ENCODE assay signal across 1 fruit fly cellular context in the genomic region with DNA sequence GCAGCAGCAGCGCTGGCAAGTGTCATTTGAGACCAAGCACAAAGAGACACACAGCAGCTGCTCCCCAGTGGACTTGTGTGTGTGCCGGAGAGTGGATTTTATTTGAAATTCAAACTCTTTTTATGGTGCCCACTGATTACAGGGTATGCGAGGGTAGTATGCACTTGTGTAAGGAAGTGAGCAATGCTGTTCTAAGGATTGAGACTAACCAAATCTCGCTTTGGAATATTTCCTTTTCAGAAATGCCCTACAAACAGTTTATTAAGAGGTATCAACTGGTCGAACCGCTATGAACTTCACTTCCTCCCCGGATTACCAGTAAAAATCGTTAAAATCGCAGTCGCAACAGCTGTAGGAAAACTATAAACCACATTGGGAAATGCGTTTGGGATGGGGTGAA.
A peak's percentile ranks its signal among the peaks of the same experiment; 100 is the strongest.
TF ChIP-seq lines count a peak whose summit lies in the region.

No protein-coding gene starts in this region.

TF ChIP-seq in whole organism, embryonic, 481 proteins besides CTCF, POLR2A, EP300 and RAD21 (continued from another document and continues in another):
- peak; percentile 90 for TF ChIP-seq CG32767 (GFP tag; IDR thresholded peaks at IDR 0.05; lab: Robert Waterston, UW)
- peak; percentile 90 for TF ChIP-seq zen (tag; optimal IDR thresholded peaks at IDR 0.05; lab: Kevin White, UChicago)
- TF ChIP-seq CG4730 (GFP tag; IDR thresholded peaks at IDR 0.05; lab: Robert Waterston, UW) = peak; percentile 89
- TF ChIP-seq CG6254 (GFP tag; optimal IDR thresholded peaks at IDR 0.05; lab: Kevin White, UChicago) = peak; percentile 86
- TF ChIP-seq CG30020 (tag; optimal IDR thresholded peaks at IDR 0.05; lab: Kevin White, UChicago) = peak; percentile 54
- peak; percentile 95 for TF ChIP-seq Mes4 (GFP tag; optimal IDR thresholded peaks at IDR 0.05; lab: Kevin White, UChicago)
- TF ChIP-seq CG8089 (GFP tag; optimal IDR thresholded peaks at IDR 0.05; lab: Kevin White, UChicago) = peak; percentile 96
- TF ChIP-seq bbx (GFP tag; IDR thresholded peaks at IDR 0.05; lab: Robert Waterston, UW; ENCODE audit: partially characterized antibody) = no peak
- no peak for TF ChIP-seq CG8478 (optimal IDR thresholded peaks at IDR 0.05; lab: Kevin White, UChicago)
- peak; percentile 25 for TF ChIP-seq Hey (tag; optimal IDR thresholded peaks at IDR 0.05; lab: Kevin White, UChicago)
- TF ChIP-seq fd3F (GFP tag; optimal IDR thresholded peaks at IDR 0.05; lab: Kevin White, UChicago) = peak; percentile 50
- TF ChIP-seq Dbx (GFP tag; IDR thresholded peaks at IDR 0.05; lab: Robert Waterston, UW) = 0 out of 3 replicates have a peak, but pooled peaks have one; percentile 43
- TF ChIP-seq CG12236 (GFP tag; optimal IDR thresholded peaks at IDR 0.05; lab: Kevin White, UChicago) = peak; percentile 95
- TF ChIP-seq MBD-R2 (GFP tag; IDR thresholded peaks at IDR 0.05; lab: Robert Waterston, UW) = peak; percentile 60; the same call in 1 of the 2 replicates
- TF ChIP-seq org-1 (GFP tag; optimal IDR thresholded peaks at IDR 0.05; lab: Kevin White, UChicago) = peak; percentile 90
- peak; percentile 80 for TF ChIP-seq CG6813 (GFP tag; optimal IDR thresholded peaks at IDR 0.05; lab: Kevin White, UChicago)
- peak; percentile 85 for TF ChIP-seq CG17612 (GFP tag; IDR thresholded peaks at IDR 0.05; lab: Robert Waterston, UW)
- TF ChIP-seq Dip2 (GFP tag; IDR thresholded peaks at IDR 0.05; lab: Robert Waterston, UW) = no peak
- peak; percentile 76 for TF ChIP-seq odd (GFP tag; optimal IDR thresholded peaks at IDR 0.05; lab: Kevin White, UChicago)
- peak; percentile 67 for TF ChIP-seq Nf-YB (GFP tag; optimal IDR thresholded peaks at IDR 0.05; lab: Kevin White, UChicago)
- peak; percentile 23 for TF ChIP-seq CG7745 (tag; optimal IDR thresholded peaks at IDR 0.05; lab: Kevin White, UChicago)
- TF ChIP-seq CG10654 (GFP tag; optimal IDR thresholded peaks at IDR 0.05; lab: Kevin White, UChicago) = peak; percentile 94
- peak; percentile 64 for TF ChIP-seq Fer1 (GFP tag; optimal IDR thresholded peaks at IDR 0.05; lab: Kevin White, UChicago)
- TF ChIP-seq Oli (tag; optimal IDR thresholded peaks at IDR 0.05; lab: Kevin White, UChicago) = peak; percentile 93
- peak; percentile 75 for TF ChIP-seq Neu2 (GFP tag; optimal IDR thresholded peaks at IDR 0.05; lab: Kevin White, UChicago; ENCODE audit: borderline replicate concordance)
- TF ChIP-seq croc (GFP tag; conservative IDR thresholded peaks at IDR 0.05; lab: Robert Waterston, UW) = peak; percentile 93
- peak; percentile 89 for TF ChIP-seq ac (GFP tag; optimal IDR thresholded peaks at IDR 0.05; lab: Kevin White, UChicago)
- peak; percentile 89 for TF ChIP-seq repo (GFP tag; optimal IDR thresholded peaks at IDR 0.05; lab: Kevin White, UChicago)
- peak; percentile 95 for TF ChIP-seq CG10979 (tag; optimal IDR thresholded peaks at IDR 0.05; lab: Kevin White, UChicago)
- no peak for TF ChIP-seq Lpt (GFP tag; optimal IDR thresholded peaks at IDR 0.05; lab: Kevin White, UChicago)
- peak; percentile 92 for TF ChIP-seq CG17829 (tag; optimal IDR thresholded peaks at IDR 0.05; lab: Kevin White, UChicago)
- peak; percentile 95 for TF ChIP-seq CG32772 (GFP tag; IDR thresholded peaks at IDR 0.05; lab: Robert Waterston, UW)
- TF ChIP-seq CG13123 (GFP tag; optimal IDR thresholded peaks at IDR 0.05; lab: Kevin White, UChicago) = peak; percentile 86
- TF ChIP-seq lola (GFP tag; optimal IDR thresholded peaks at IDR 0.05; lab: Kevin White, UChicago) = peak in 1 of 3 experiments; percentile 89
- TF ChIP-seq tin (GFP tag; optimal IDR thresholded peaks at IDR 0.05; lab: Kevin White, UChicago) = peak; percentile 96
- TF ChIP-seq Aef1 (GFP tag; IDR thresholded peaks at IDR 0.05; lab: Robert Waterston, UW) = peak; percentile 89
- TF ChIP-seq CG31224 (GFP tag; IDR thresholded peaks at IDR 0.05; lab: Robert Waterston, UW) = peak; percentile 70
- TF ChIP-seq Sox100B (GFP tag; optimal IDR thresholded peaks at IDR 0.05; lab: Kevin White, UChicago) = no peak
- TF ChIP-seq toy (GFP tag; IDR thresholded peaks at IDR 0.05; lab: Robert Waterston, UW) = peak; percentile 65; the same call in 1 of the 2 replicates
- TF ChIP-seq CG13287 (GFP tag; IDR thresholded peaks at IDR 0.05; lab: Robert Waterston, UW; ENCODE audit: partially characterized antibody) = no peak
- TF ChIP-seq cas (GFP tag; IDR thresholded peaks at IDR 0.05; lab: Robert Waterston, UW) = peak; percentile 42; the same call in 1 of the 2 replicates
- TF ChIP-seq Deaf1 (tag; optimal IDR thresholded peaks at IDR 0.05; lab: Kevin White, UChicago) = peak; percentile 32
- no peak for TF ChIP-seq usp (GFP tag; optimal IDR thresholded peaks at IDR 0.05; lab: Kevin White, UChicago)
- TF ChIP-seq Ravus (GFP tag; IDR thresholded peaks at IDR 0.05; lab: Robert Waterston, UW) = peak; percentile 79
- TF ChIP-seq CG15479 (GFP tag; optimal IDR thresholded peaks at IDR 0.05; lab: Kevin White, UChicago) = no peak
- peak; percentile 84 for TF ChIP-seq twi (tag; optimal IDR thresholded peaks at IDR 0.05; lab: Kevin White, UChicago)
- peak; percentile 76 for TF ChIP-seq vfl (GFP tag; optimal IDR thresholded peaks at IDR 0.05; lab: Kevin White, UChicago)
- TF ChIP-seq ERR (GFP tag; optimal IDR thresholded peaks at IDR 0.05; lab: Kevin White, UChicago) = peak; percentile 75
- TF ChIP-seq CG8359 (GFP tag; optimal IDR thresholded peaks at IDR 0.05; lab: Kevin White, UChicago; ENCODE audit: borderline replicate concordance) = peak; percentile 76
- TF ChIP-seq Nf-YA (GFP tag; IDR thresholded peaks at IDR 0.05; lab: Robert Waterston, UW) = peak; percentile 78
- no peak for TF ChIP-seq luna (GFP tag; optimal IDR thresholded peaks at IDR 0.05; lab: Kevin White, UChicago)
- no peak for TF ChIP-seq inv (GFP tag; IDR thresholded peaks at IDR 0.05; lab: Robert Waterston, UW; ENCODE audit: partially characterized antibody)
- TF ChIP-seq CG11456 (GFP tag; IDR thresholded peaks at IDR 0.05; lab: Robert Waterston, UW) = peak; percentile 92
- TF ChIP-seq CG12659 (GFP tag; optimal IDR thresholded peaks at IDR 0.05; lab: Kevin White, UChicago) = peak; percentile 82
- peak; percentile 85 for TF ChIP-seq trh (GFP tag; optimal IDR thresholded peaks at IDR 0.05; lab: Kevin White, UChicago)
- TF ChIP-seq Six4 (GFP tag; optimal IDR thresholded peaks at IDR 0.05; lab: Kevin White, UChicago) = peak; percentile 94
- peak; percentile 95 for TF ChIP-seq jumu (GFP tag; optimal IDR thresholded peaks at IDR 0.05; lab: Kevin White, UChicago)
- TF ChIP-seq CG14860 (GFP tag; IDR thresholded peaks at IDR 0.05; lab: Robert Waterston, UW; ENCODE audit: partially characterized antibody) = no peak
- TF ChIP-seq Nf-YC (tag; optimal IDR thresholded peaks at IDR 0.05; lab: Kevin White, UChicago) = no peak
- TF ChIP-seq zfh2 (GFP tag; optimal IDR thresholded peaks at IDR 0.05; lab: Kevin White, UChicago) = peak; percentile 40
- peak; percentile 82 for TF ChIP-seq bowl (GFP tag; IDR thresholded peaks at IDR 0.05; lab: Robert Waterston, UW)
- TF ChIP-seq CG8765 (GFP tag; IDR thresholded peaks at IDR 0.05; lab: Robert Waterston, UW) = peak; percentile 90; the same call in 1 of the 2 replicates
- TF ChIP-seq HHEX (GFP tag; optimal IDR thresholded peaks at IDR 0.05; lab: Kevin White, UChicago) = peak; percentile 83
- TF ChIP-seq Doc3 (GFP tag; IDR thresholded peaks at IDR 0.05; lab: Robert Waterston, UW; ENCODE audit: partially characterized antibody) = no peak
- peak; percentile 66 for TF ChIP-seq Myb (GFP tag; optimal IDR thresholded peaks at IDR 0.05; lab: Kevin White, UChicago)
- peak; percentile 87 for TF ChIP-seq CG13424 (tag; optimal IDR thresholded peaks at IDR 0.05; lab: Kevin White, UChicago)
- TF ChIP-seq CG6654 (GFP tag; optimal IDR thresholded peaks at IDR 0.05; lab: Kevin White, UChicago) = peak; percentile 65
- TF ChIP-seq CG14710 (tag; optimal IDR thresholded peaks at IDR 0.05; lab: Kevin White, UChicago) = peak; percentile 88
- TF ChIP-seq Sry-β (GFP tag; optimal IDR thresholded peaks at IDR 0.05; lab: Kevin White, UChicago) = peak; percentile 45
- TF ChIP-seq stc (GFP tag; IDR thresholded peaks at IDR 0.05; lab: Robert Waterston, UW) = peak; percentile 89
- TF ChIP-seq CG15269 (tag; optimal IDR thresholded peaks at IDR 0.05; lab: Kevin White, UChicago) = peak; percentile 87
- TF ChIP-seq pum (GFP tag; optimal IDR thresholded peaks at IDR 0.05; lab: Kevin White, UChicago) = peak; percentile 94
- peak; percentile 94 for TF ChIP-seq CG5953 (GFP tag; IDR thresholded peaks at IDR 0.05; lab: Robert Waterston, UW)
- peak; percentile 97 for TF ChIP-seq ara (GFP tag; IDR thresholded peaks at IDR 0.05; lab: Robert Waterston, UW)
- TF ChIP-seq pnt (GFP tag; optimal IDR thresholded peaks at IDR 0.05; lab: Kevin White, UChicago) = peak; percentile 94
- TF ChIP-seq trem (tag; optimal IDR thresholded peaks at IDR 0.05; lab: Kevin White, UChicago) = peak; percentile 88
- peak; percentile 97 for TF ChIP-seq sisA (GFP tag; IDR thresholded peaks at IDR 0.05; lab: Robert Waterston, UW)
- TF ChIP-seq HmgZ (tag; optimal IDR thresholded peaks at IDR 0.05; lab: Kevin White, UChicago) = peak; percentile 66
- peak; percentile 93 for TF ChIP-seq CG11093 (GFP tag; IDR thresholded peaks at IDR 0.05; lab: Robert Waterston, UW)
- no peak for TF ChIP-seq corto (GFP tag; optimal IDR thresholded peaks at IDR 0.05; lab: Kevin White, UChicago)
- TF ChIP-seq CG17359 (tag; optimal IDR thresholded peaks at IDR 0.05; lab: Kevin White, UChicago) = peak; percentile 93
- peak; percentile 45; the same call in 1 of the 2 replicates for TF ChIP-seq Taf1 (GFP tag; IDR thresholded peaks at IDR 0.05; lab: Robert Waterston, UW)
- TF ChIP-seq NFAT (GFP tag; IDR thresholded peaks at IDR 0.05; lab: Robert Waterston, UW) = peak; percentile 63; the same call in 1 of the 2 replicates
- peak; percentile 91 for TF ChIP-seq CG2202 (tag; optimal IDR thresholded peaks at IDR 0.05; lab: Kevin White, UChicago)
- TF ChIP-seq Ssrp (tag; optimal IDR thresholded peaks at IDR 0.05; lab: Kevin White, UChicago) = peak; percentile 92
- no peak for TF ChIP-seq CG6765 (GFP tag; optimal IDR thresholded peaks at IDR 0.05; lab: Kevin White, UChicago)
- peak; percentile 82 for TF ChIP-seq crc (GFP tag; optimal IDR thresholded peaks at IDR 0.05; lab: Kevin White, UChicago)
- peak; percentile 85 for TF ChIP-seq CG13775 (GFP tag; optimal IDR thresholded peaks at IDR 0.05; lab: Kevin White, UChicago)
- TF ChIP-seq CG34224 (GFP tag; IDR thresholded peaks at IDR 0.05; lab: Robert Waterston, UW; ENCODE audit: partially characterized antibody) = no peak
- peak; percentile 96 for TF ChIP-seq gem (tag; optimal IDR thresholded peaks at IDR 0.05; lab: Kevin White, UChicago)
- peak; percentile 90 for TF ChIP-seq CG15696 (tag; optimal IDR thresholded peaks at IDR 0.05; lab: Kevin White, UChicago)
- peak; percentile 84 for TF ChIP-seq eyg (GFP tag; optimal IDR thresholded peaks at IDR 0.05; lab: Kevin White, UChicago)
- peak; percentile 94 for TF ChIP-seq CG30431 (GFP tag; optimal IDR thresholded peaks at IDR 0.05; lab: Kevin White, UChicago)
- no peak for TF ChIP-seq unc-4 (GFP tag; IDR thresholded peaks at IDR 0.05; lab: Robert Waterston, UW; ENCODE audit: partially characterized antibody)
- TF ChIP-seq CG16813 (GFP tag; IDR thresholded peaks at IDR 0.05; lab: Robert Waterston, UW; ENCODE audit: partially characterized antibody) = no peak
- no peak for TF ChIP-seq ato (GFP tag; IDR thresholded peaks at IDR 0.05; lab: Robert Waterston, UW; ENCODE audit: partially characterized antibody)
- peak; percentile 66 for TF ChIP-seq CG10274 (GFP tag; optimal IDR thresholded peaks at IDR 0.05; lab: Kevin White, UChicago)
- TF ChIP-seq CG31365 (tag; optimal IDR thresholded peaks at IDR 0.05; lab: Kevin White, UChicago) = peak; percentile 56
- TF ChIP-seq mirr (GFP tag; optimal IDR thresholded peaks at IDR 0.05; lab: Kevin White, UChicago) = no peak
- TF ChIP-seq CG10431 (GFP tag; optimal IDR thresholded peaks at IDR 0.05; lab: Kevin White, UChicago) = peak; percentile 46
- TF ChIP-seq CG13296 (GFP tag; optimal IDR thresholded peaks at IDR 0.05; lab: Kevin White, UChicago) = peak; percentile 36
- peak; percentile 92 for TF ChIP-seq CG8290 (GFP tag; optimal IDR thresholded peaks at IDR 0.05; lab: Kevin White, UChicago)
- TF ChIP-seq CG8290 (tag; optimal IDR thresholded peaks at IDR 0.05; lab: Kevin White, UChicago) = peak in 1 of 2 experiments; percentile 96
- TF ChIP-seq CG4328 (GFP tag; optimal IDR thresholded peaks at IDR 0.05; lab: Kevin White, UChicago) = no peak
- TF ChIP-seq Xrp1 (GFP tag; IDR thresholded peaks at IDR 0.05; lab: Robert Waterston, UW) = peak; percentile 97
- TF ChIP-seq CG6683 (GFP tag; optimal IDR thresholded peaks at IDR 0.05; lab: Kevin White, UChicago) = no peak
- peak; percentile 96 to 98 for TF ChIP-seq chif (GFP tag; optimal IDR thresholded peaks at IDR 0.05; lab: Kevin White, UChicago)
- TF ChIP-seq gcm (GFP tag; optimal IDR thresholded peaks at IDR 0.05; lab: Kevin White, UChicago) = peak; percentile 85
- peak; percentile 88 for TF ChIP-seq ro (GFP tag; IDR thresholded peaks at IDR 0.05; lab: Robert Waterston, UW)
- peak; percentile 15 for TF ChIP-seq Fer2 (tag; optimal IDR thresholded peaks at IDR 0.05; lab: Kevin White, UChicago)
- TF ChIP-seq CG31441 (GFP tag; IDR thresholded peaks at IDR 0.05; lab: Robert Waterston, UW) = peak; percentile 93
- peak; percentile 87 for TF ChIP-seq NC2α (GFP tag; optimal IDR thresholded peaks at IDR 0.05; lab: Kevin White, UChicago)
- peak; percentile 93 for TF ChIP-seq CG8924 (tag; optimal IDR thresholded peaks at IDR 0.05; lab: Kevin White, UChicago)
- peak; percentile 84; the same call in 1 of the 2 replicates for TF ChIP-seq aop (GFP tag; IDR thresholded peaks at IDR 0.05; lab: Robert Waterston, UW)
- peak; percentile 89 for TF ChIP-seq bcd (GFP tag; optimal IDR thresholded peaks at IDR 0.05; lab: Kevin White, UChicago)
- TF ChIP-seq CG6854 (GFP tag; optimal IDR thresholded peaks at IDR 0.05; lab: Kevin White, UChicago) = peak; percentile 23
- TF ChIP-seq CG10209 (GFP tag; optimal IDR thresholded peaks at IDR 0.05; lab: Kevin White, UChicago) = peak; percentile 92
- no peak for TF ChIP-seq lbe (GFP tag; optimal IDR thresholded peaks at IDR 0.05; lab: Kevin White, UChicago)
- peak; percentile 87 for TF ChIP-seq maf-S (GFP tag; optimal IDR thresholded peaks at IDR 0.05; lab: Kevin White, UChicago)
- TF ChIP-seq chm (GFP tag; IDR thresholded peaks at IDR 0.05; lab: Robert Waterston, UW) = peak; percentile 97
- TF ChIP-seq Drgx (GFP tag; IDR thresholded peaks at IDR 0.05; lab: Robert Waterston, UW) = peak; percentile 82
- TF ChIP-seq nerfin-2 (GFP tag; IDR thresholded peaks at IDR 0.05; lab: Robert Waterston, UW; ENCODE audit: partially characterized antibody) = no peak
- TF ChIP-seq CG2116 (GFP tag; optimal IDR thresholded peaks at IDR 0.05; lab: Kevin White, UChicago) = peak; percentile 62
